Fruit fly (Drosophila melanogaster) whole organism, embryonic: ENCODE data around the gene CG32276.

Source experiments
- CG10147 ChIP-seq: fragments of 200-800 bp; sonication (Bioruptor generic); optimal IDR thresholded peaks from 2 replicates; lab custom pipeline; 2019; ENCODE audit warnings: missing biosample characterization, mild to moderate bottlenecking, missing genetic modification characterization, moderate library complexity
- CG10462 ChIP-seq: fragments of 200-800 bp; sonication (Bioruptor generic); optimal IDR thresholded peaks from 2 replicates; lab custom pipeline; 2016; ENCODE audit warnings: missing biosample characterization, missing genetic modification characterization
- CG14050 ChIP-seq: fragments of 200-800 bp; sonication (Bioruptor generic); IDR thresholded peaks from 3 replicates; pipeline ENCODE4 v1.3.6; 2022; ENCODE audit warnings: missing biosample characterization, missing genetic modification characterization
- CG14441 ChIP-seq: fragments of 200-800 bp; sonication (Bioruptor generic); IDR thresholded peaks from 2 replicates; pipeline ENCODE4 v1.3.6; 2022; ENCODE audit warnings: missing biosample characterization, missing genetic modification characterization
- CG15073 ChIP-seq: fragments of 200-800 bp; sonication (Bioruptor generic); optimal IDR thresholded peaks from 2 replicates; lab custom pipeline; 2016; ENCODE audit warnings: missing biosample characterization, missing genetic modification characterization
- CG15514 ChIP-seq: fragments of 200-800 bp; sonication (Bioruptor generic); optimal IDR thresholded peaks from 3 replicates; lab custom pipeline; 2017; ENCODE audit warnings: missing biosample characterization, missing genetic modification characterization, mild to moderate bottlenecking, moderate library complexity, missing genetic modification reagents
- CG17361 ChIP-seq: fragments of 200-800 bp; sonication (Bioruptor generic); IDR thresholded peaks from 3 replicates; pipeline ENCODE4 v1.3.6; 2022; ENCODE audit warnings: missing biosample characterization, missing genetic modification characterization
- CG17568 ChIP-seq: fragments of 200-800 bp; sonication (Bioruptor generic); optimal IDR thresholded peaks from 2 replicates; lab custom pipeline; 2018; ENCODE audit warnings: missing biosample characterization, mild to moderate bottlenecking, missing genetic modification characterization, moderate library complexity
- CG2678 ChIP-seq: fragments of 200-800 bp; sonication (Bioruptor generic); optimal IDR thresholded peaks from 3 replicates; lab custom pipeline; 2019; ENCODE audit warnings: missing biosample characterization, mild to moderate bottlenecking, missing genetic modification characterization, moderate library complexity
- CG30020 ChIP-seq: fragments of 200-800 bp; optimal IDR thresholded peaks from 2 replicates; lab custom pipeline; 2019; ENCODE audit warnings: missing biosample characterization, mild to moderate bottlenecking, missing genetic modification characterization, moderate library complexity
- CG3281 ChIP-seq: fragments of 200-800 bp; sonication (Bioruptor generic); optimal IDR thresholded peaks from 3 replicates; lab custom pipeline; 2017; ENCODE audit warnings: missing biosample characterization, mild to moderate bottlenecking, missing genetic modification characterization
- CG34224 ChIP-seq: fragments of 200-800 bp; sonication (Bioruptor generic); IDR thresholded peaks from 3 replicates; pipeline ENCODE4 v1.3.6; 2022; ENCODE audit warnings: missing biosample characterization, missing genetic modification characterization; ENCODE audit not compliant: partially characterized antibody
- CG34422 ChIP-seq: fragments of 200-800 bp; sonication (Bioruptor generic); IDR thresholded peaks from 3 replicates; pipeline ENCODE4 v1.3.6; 2022; ENCODE audit warnings: missing biosample characterization, missing genetic modification characterization
- CG4617 ChIP-seq: fragments of 200-800 bp; sonication (Bioruptor generic); optimal IDR thresholded peaks from 3 replicates; lab custom pipeline; 2016; ENCODE audit warnings: missing biosample characterization, missing genetic modification characterization, borderline replicate concordance
- CG5180 ChIP-seq: fragments of 200-800 bp; sonication (Bioruptor generic); optimal IDR thresholded peaks from 3 replicates; lab custom pipeline; 2017; ENCODE audit warnings: missing biosample characterization, missing genetic modification characterization, mild to moderate bottlenecking, moderate library complexity, missing genetic modification reagents
- CG6254 ChIP-seq: fragments of 200-800 bp; sonication (Bioruptor generic); optimal IDR thresholded peaks from 3 replicates; lab custom pipeline; 2017; ENCODE audit warnings: mild to moderate bottlenecking, missing biosample characterization, missing genetic modification reagents, missing genetic modification characterization
- CG6689 ChIP-seq: fragments of 200-800 bp; sonication (Bioruptor generic); IDR thresholded peaks from 2 replicates; pipeline ENCODE4 v1.3.6; 2022; ENCODE audit warnings: missing biosample characterization, missing genetic modification characterization
- CG8089 ChIP-seq: fragments of 200-800 bp; sonication (Bioruptor generic); optimal IDR thresholded peaks from 3 replicates; lab custom pipeline; 2016; ENCODE audit warnings: missing biosample characterization, missing genetic modification characterization
- CG8944 ChIP-seq: fragments of 200-800 bp; sonication (Bioruptor generic); optimal IDR thresholded peaks from 3 replicates; lab custom pipeline; 2016; ENCODE audit warnings: missing biosample characterization, missing genetic modification characterization
- CG9727 ChIP-seq: fragments of 200-800 bp; sonication (Bioruptor generic); optimal IDR thresholded peaks from 3 replicates; lab custom pipeline; 2017; ENCODE audit warnings: missing biosample characterization, mild to moderate bottlenecking, missing genetic modification characterization
- CG9876 ChIP-seq: fragments of 200-800 bp; sonication (Bioruptor generic); optimal IDR thresholded peaks from 2 replicates; lab custom pipeline; 2016; ENCODE audit warnings: missing biosample characterization, missing genetic modification characterization
- CTCF ChIP-seq: fragments of 200-800 bp; sonication (Bioruptor generic); optimal IDR thresholded peaks from 2 replicates; lab custom pipeline; 2017; ENCODE audit warnings: missing biosample characterization, mild to moderate bottlenecking, missing genetic modification characterization, moderate library complexity
- Chrac-16 ChIP-seq: fragments of 200-800 bp; sonication (Bioruptor generic); optimal IDR thresholded peaks from 3 replicates; lab custom pipeline; 2016; ENCODE audit warnings: missing biosample characterization, missing genetic modification characterization
- E2f2 ChIP-seq: fragments of 200-800 bp; sonication (Bioruptor generic); IDR thresholded peaks from 2 replicates; pipeline ENCODE4 v1.3.6; 2022; ENCODE audit warnings: missing biosample characterization, missing genetic modification characterization
- Gug ChIP-seq: fragments of 200-800 bp; sonication (Bioruptor generic); IDR thresholded peaks from 4 replicates; pipeline ENCODE4 v1.3.6; 2022; ENCODE audit warnings: missing biosample characterization, missing genetic modification characterization
- HLH3B ChIP-seq: fragments of 200-800 bp; sonication (Bioruptor generic); IDR thresholded peaks from 2 replicates; pipeline ENCODE4 v1.3.6; 2022; ENCODE audit warnings: missing biosample characterization, missing genetic modification characterization
- Hmr ChIP-seq: fragments of 200-800 bp; sonication (Bioruptor generic); optimal IDR thresholded peaks from 3 replicates; lab custom pipeline; 2017; ENCODE audit warnings: mild to moderate bottlenecking, missing biosample characterization, missing genetic modification reagents, missing genetic modification characterization
- Hr3 ChIP-seq: fragments of 200-800 bp; sonication (Bioruptor generic); optimal IDR thresholded peaks from 3 replicates; lab custom pipeline; 2016; ENCODE audit warnings: missing biosample characterization, missing genetic modification characterization
- Mad ChIP-seq: fragments of 200-800 bp; sonication (Bioruptor generic); optimal IDR thresholded peaks from 2 replicates; lab custom pipeline; 2016; ENCODE audit warnings: missing biosample characterization, missing genetic modification characterization
- Max ChIP-seq: fragments of 200-800 bp; sonication (Bioruptor generic); optimal IDR thresholded peaks from 2 replicates; lab custom pipeline; 2016; ENCODE audit warnings: missing biosample characterization, mild to moderate bottlenecking, missing genetic modification characterization
- Med ChIP-seq: fragments of 200-800 bp; sonication (Bioruptor generic); peaks from one replicate; lab custom pipeline; 2016; ENCODE audit warnings: missing biosample characterization, missing genetic modification characterization, mild to moderate bottlenecking, inconsistent platforms, moderate library complexity
- Nf-YC ChIP-seq: fragments of 200-800 bp; optimal IDR thresholded peaks from 3 replicates; lab custom pipeline; 2019; ENCODE audit warnings: missing biosample characterization, mild to moderate bottlenecking, missing genetic modification characterization, moderate library complexity
- Oaz ChIP-seq: fragments of 200-800 bp; sonication (Bioruptor generic); IDR thresholded peaks from 2 replicates; pipeline ENCODE4 v1.3.6; 2022; ENCODE audit warnings: missing biosample characterization, missing genetic modification characterization
- Oli ChIP-seq: fragments of 200-800 bp; sonication (Bioruptor generic); optimal IDR thresholded peaks from 2 replicates; lab custom pipeline; 2018; ENCODE audit warnings: missing biosample characterization, mild to moderate bottlenecking, missing genetic modification characterization, moderate library complexity
- Optix ChIP-seq: fragments of 200-800 bp; sonication (Bioruptor generic); IDR thresholded peaks from 3 replicates; pipeline ENCODE4 v1.3.6; 2022; ENCODE audit warnings: missing biosample characterization, missing genetic modification characterization
- Ravus ChIP-seq: fragments of 200-800 bp; sonication (Bioruptor generic); IDR thresholded peaks from 2 replicates; pipeline ENCODE4 v1.3.6; 2022; ENCODE audit warnings: missing biosample characterization, missing genetic modification characterization
- Sox100B ChIP-seq: fragments of 200-800 bp; sonication (Bioruptor generic); optimal IDR thresholded peaks from 3 replicates; lab custom pipeline; 2018; ENCODE audit warnings: missing biosample characterization, mild to moderate bottlenecking, missing genetic modification characterization
- bigmax ChIP-seq: fragments of 200-800 bp; sonication (Bioruptor generic); optimal IDR thresholded peaks from 2 replicates; lab custom pipeline; 2018; ENCODE audit warnings: missing biosample characterization, mild to moderate bottlenecking, missing genetic modification characterization
- bsh ChIP-seq, 2 experiments: fragments of 200-800 bp; sonication (Bioruptor generic); optimal IDR thresholded peaks; 2 replicates each; lab custom pipeline; 2017 to 2018; ENCODE audit warnings: mild to moderate bottlenecking in 2 of 2, missing biosample characterization in 2 of 2, missing genetic modification characterization in 2 of 2, moderate library complexity in 1 of 2
- crc ChIP-seq: fragments of 200-800 bp; sonication (Bioruptor generic); optimal IDR thresholded peaks from 2 replicates; lab custom pipeline; 2016; ENCODE audit warnings: missing biosample characterization, missing genetic modification characterization
- emc ChIP-seq: fragments of 200-800 bp; sonication (Bioruptor generic); optimal IDR thresholded peaks from 2 replicates; lab custom pipeline; 2016; ENCODE audit warnings: missing biosample characterization, missing genetic modification characterization
- esg ChIP-seq: fragments of 200-800 bp; sonication (Bioruptor generic); conservative IDR thresholded peaks from 2 replicates; pipeline ENCODE4 v1.3.6; 2022; ENCODE audit warnings: missing biosample characterization, missing genetic modification characterization
- fu2 ChIP-seq: fragments of 200-800 bp; sonication (Bioruptor generic); optimal IDR thresholded peaks from 2 replicates; lab custom pipeline; 2016; ENCODE audit warnings: missing biosample characterization, missing genetic modification characterization
- grau ChIP-seq: fragments of 200-800 bp; optimal IDR thresholded peaks from 3 replicates; lab custom pipeline; 2019; ENCODE audit warnings: missing biosample characterization, mild to moderate bottlenecking, missing genetic modification characterization, moderate library complexity
- nmo ChIP-seq: fragments of 200-800 bp; sonication (Bioruptor generic); optimal IDR thresholded peaks from 2 replicates; lab custom pipeline; 2018; ENCODE audit warnings: missing biosample characterization, mild to moderate bottlenecking, missing genetic modification characterization, moderate library complexity
- oc ChIP-seq: fragments of 200-800 bp; sonication (Bioruptor generic); optimal IDR thresholded peaks from 2 replicates; lab custom pipeline; 2018; ENCODE audit warnings: missing biosample characterization, mild to moderate bottlenecking, missing genetic modification characterization, moderate library complexity
- pb ChIP-seq: fragments of 200-800 bp; sonication (Bioruptor generic); optimal IDR thresholded peaks from 3 replicates; lab custom pipeline; 2016; ENCODE audit warnings: missing biosample characterization, missing genetic modification characterization
- sd ChIP-seq: fragments of 200-800 bp; sonication (Bioruptor generic); optimal IDR thresholded peaks from 3 replicates; lab custom pipeline; 2018; ENCODE audit warnings: missing biosample characterization, mild to moderate bottlenecking, missing genetic modification characterization, moderate library complexity
- sna ChIP-seq: fragments of 200-800 bp; sonication (Bioruptor generic); IDR thresholded peaks from 2 replicates; pipeline ENCODE4 v1.3.6; 2022; ENCODE audit warnings: missing biosample characterization, missing genetic modification characterization; ENCODE audit not compliant: partially characterized antibody
- ssp ChIP-seq: fragments of 200-800 bp; sonication (Bioruptor generic); IDR thresholded peaks from 2 replicates; pipeline ENCODE4 v1.3.6; 2022; ENCODE audit warnings: missing biosample characterization, missing genetic modification characterization
- stc ChIP-seq: fragments of 200-800 bp; sonication (Bioruptor generic); IDR thresholded peaks from 2 replicates; pipeline ENCODE4 v1.3.6; 2022; ENCODE audit warnings: missing biosample characterization, missing genetic modification characterization
- zen ChIP-seq: fragments of 200-800 bp; sonication (Bioruptor generic); optimal IDR thresholded peaks from 3 replicates; lab custom pipeline; 2018; ENCODE audit warnings: missing biosample characterization, mild to moderate bottlenecking, missing genetic modification characterization, moderate library complexity

CG32276 gene

dm6 chr3L:3197464-3197863 is 1.4 kb downstream of the CG32276 start, which contains the start of gene CG14966 (continued):
- TF ChIP-seq CG14441 (GFP tag; lab: Robert Waterston, UW) (0 out of 2 replicates have a peak, but pooled peaks have one; percentile 16), esg (GFP tag; lab: Robert Waterston, UW) (no peak), CG30020 (tag; lab: Kevin White, UChicago) (peak; percentile 42), CG15514 (GFP tag; lab: Kevin White, UChicago) (peak; percentile 83), Hr3 (GFP tag; lab: Kevin White, UChicago) (no peak), E2f2 (peak; percentile 52; the same call in 1 of the 2 replicates), CG14050 (GFP tag; lab: Robert Waterston, UW) (no peak), CTCF (peak; percentile 72), zen (no peak), nmo (GFP tag; lab: Kevin White, UChicago) (peak; percentile 43), CG8089 (GFP tag; lab: Kevin White, UChicago) (no peak), CG9876 (GFP tag; lab: Kevin White, UChicago) (no peak), Ravus (GFP tag; lab: Robert Waterston, UW) (no peak), Gug (GFP tag; lab: Robert Waterston, UW) (peak; percentile 5; the same call in 1 of the 4 replicates), CG4617 (GFP tag; lab: Kevin White, UChicago) (peak; percentile 7), Mad (GFP tag; lab: Kevin White, UChicago) (peak; percentile 47), CG5180 (no peak), crc (GFP tag; lab: Kevin White, UChicago) (no peak), CG6689 (GFP tag; lab: Robert Waterston, UW) (no peak), emc (GFP tag; lab: Kevin White, UChicago) (no peak), Oaz (GFP tag; lab: Robert Waterston, UW) (no peak), bigmax (GFP tag; lab: Kevin White, UChicago) (peak; percentile 8), grau (tag; lab: Kevin White, UChicago) (peak; percentile 34), pb (no peak), Med (peak; percentile 89), CG34422 (GFP tag; lab: Robert Waterston, UW) (peak; percentile 87; the same call in 2 of the 3 replicates), fu2 (GFP tag; lab: Kevin White, UChicago) (peak; percentile 33), CG2678 (tag; lab: Kevin White, UChicago) (peak; percentile 4), Oli (no peak), CG10462 (GFP tag; lab: Kevin White, UChicago) (no peak), CG6254 (GFP tag; lab: Kevin White, UChicago) (no peak), Chrac-16 (GFP tag; lab: Kevin White, UChicago) (peak; percentile 4), CG17361 (GFP tag; lab: Robert Waterston, UW) (0 out of 3 replicates have a peak, but pooled peaks have one; percentile 24), CG3281 (GFP tag; lab: Kevin White, UChicago) (no peak), sd (tag; lab: Kevin White, UChicago) (peak; percentile 82), CG10147 (GFP tag; lab: Kevin White, UChicago) (peak; percentile 5), CG8944 (GFP tag; lab: Kevin White, UChicago) (no peak), stc (GFP tag; lab: Robert Waterston, UW) (no peak), Sox100B (no peak), CG34224 (GFP tag; lab: Robert Waterston, UW) (peak; percentile 90), HLH3B (no peak), CG17568 (GFP tag; lab: Kevin White, UChicago) (no peak), Optix (no peak), Max (GFP tag; lab: Kevin White, UChicago) (peak; percentile 36), Nf-YC (peak; percentile 64), bsh (GFP tag; optimal IDR thresholded peaks at IDR 0.05; lab: Kevin White, UChicago) (no peak), sna (GFP tag; lab: Robert Waterston, UW) (peak; percentile 94), oc (tag; lab: Kevin White, UChicago) (no peak), CG15073 (no peak), CG9727 (GFP tag; lab: Kevin White, UChicago) (no peak), ssp (no peak), Hmr (GFP tag; lab: Kevin White, UChicago) (peak; percentile 27)
